Fruit fly (Drosophila melanogaster) whole organism, larva: ENCODE data around the gene CG12576.

Experiments used
- noc ChIP-seq: fragments of 200-800 bp; sonication (Bioruptor generic); optimal IDR thresholded peaks from 3 replicates; lab custom pipeline; 2019; ENCODE audit warnings: missing biosample characterization, mild to moderate bottlenecking, missing genetic modification characterization, moderate library complexity

The CG12576 gene

DNA sequence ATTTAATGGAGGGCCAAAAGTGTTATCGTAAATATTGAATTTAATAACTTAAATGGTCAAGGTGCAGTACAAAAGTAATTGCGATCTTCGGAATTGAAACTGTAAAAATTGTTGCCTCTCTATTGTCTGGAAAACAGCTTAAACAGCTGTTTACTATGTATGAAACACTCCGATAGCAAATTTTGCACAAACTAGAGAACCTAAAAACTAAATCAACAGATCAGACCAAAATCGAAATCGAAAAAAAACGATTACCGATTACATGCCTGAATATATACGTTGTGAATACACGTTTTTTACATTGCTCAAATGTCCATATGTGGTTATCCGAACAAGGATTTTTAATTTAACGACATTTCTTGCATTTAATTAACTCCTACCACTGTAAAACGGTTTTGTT is 38.6 kb downstream of the CG12576 start:
- TF ChIP-seq noc (tag; lab: Kevin White, UChicago), result no peak

DNA sequence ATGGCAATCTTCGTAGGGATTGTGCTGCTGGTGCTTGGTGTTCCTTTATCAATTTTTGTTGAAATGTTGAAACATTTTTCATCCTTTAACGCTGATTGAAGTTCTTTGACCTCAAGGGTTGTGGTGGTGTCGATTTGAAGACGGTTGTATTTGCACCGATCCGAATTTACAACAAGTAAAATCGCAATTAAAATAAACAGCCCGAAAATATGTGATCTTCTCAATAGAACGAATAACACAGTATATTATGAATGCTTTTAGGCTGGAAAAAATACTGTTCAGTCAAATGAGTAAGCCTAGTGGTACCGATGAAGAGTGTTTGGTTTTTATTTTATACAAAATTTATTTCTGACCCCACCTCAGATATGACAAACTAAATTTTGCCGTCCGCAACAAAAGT is 39.1 kb downstream of the CG12576 start:
- TF ChIP-seq noc (tag; lab: Kevin White, UChicago), result no peak
